ENCODE assay signal across 2 fruit fly cellular contexts in the genomic region with DNA sequence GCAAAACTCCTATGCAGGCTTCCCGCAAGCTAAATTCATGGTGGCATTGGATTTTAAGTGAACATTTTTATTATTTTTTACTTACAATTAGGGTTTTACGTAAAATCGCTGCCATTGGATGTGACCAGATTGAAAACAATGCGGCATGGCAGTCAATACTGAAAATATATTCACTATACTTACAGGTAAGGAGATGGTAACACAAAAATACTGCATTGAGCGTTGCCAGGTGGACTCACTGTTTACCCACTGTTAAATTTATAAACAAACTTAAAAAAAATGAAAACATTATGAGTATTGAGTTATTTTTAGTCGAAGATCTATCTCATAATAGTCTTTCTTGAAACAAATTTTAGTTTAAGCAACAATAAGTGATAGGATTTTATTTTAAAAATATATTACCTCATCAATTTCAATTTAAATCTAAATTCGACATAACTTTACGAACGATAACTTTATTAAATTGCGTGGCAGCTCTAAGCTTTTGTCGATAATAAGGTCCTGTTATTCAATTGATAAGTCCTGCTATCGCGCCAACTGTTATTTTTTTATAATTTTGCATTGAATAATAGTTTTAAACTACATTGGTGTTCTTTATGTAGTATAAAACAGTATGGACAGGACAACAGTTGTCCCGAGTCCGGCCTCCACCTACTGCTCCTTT.
TF ChIP-seq lines count a peak whose summit lies in the region.

A gene (minus strand): TSS at position 159 of the 664 bp plus-strand sequence.
A gene (plus strand): TSS at position 614 of the 664 bp plus-strand sequence.

TF ChIP-seq in whole organism, embryonic, 481 proteins besides CTCF, POLR2A, EP300 and RAD21 (continued from another document and continues in another):
- TF ChIP-seq klu (GFP tag; IDR thresholded peaks at IDR 0.05; lab: Robert Waterston, UW) = no peak
- no peak for TF ChIP-seq Fer1 (GFP tag; optimal IDR thresholded peaks at IDR 0.05; lab: Kevin White, UChicago)
- TF ChIP-seq yki (optimal IDR thresholded peaks at IDR 0.05; lab: Kevin White, UChicago) = no peak
- no peak for TF ChIP-seq slou (GFP tag; optimal IDR thresholded peaks at IDR 0.05; lab: Kevin White, UChicago)
- TF ChIP-seq CG6254 (GFP tag; optimal IDR thresholded peaks at IDR 0.05; lab: Kevin White, UChicago) = no peak
- TF ChIP-seq Adf1 (GFP tag; IDR thresholded peaks at IDR 0.05; lab: Robert Waterston, UW) = no peak
- TF ChIP-seq CG3847 (GFP tag; IDR thresholded peaks at IDR 0.05; lab: Robert Waterston, UW) = peak; percentile 51
- TF ChIP-seq croc (GFP tag; conservative IDR thresholded peaks at IDR 0.05; lab: Robert Waterston, UW) = no peak
- TF ChIP-seq CG15073 (GFP tag; optimal IDR thresholded peaks at IDR 0.05; lab: Kevin White, UChicago) = no peak
- no peak for TF ChIP-seq CG7271 (tag; optimal IDR thresholded peaks at IDR 0.05; lab: Kevin White, UChicago)
- TF ChIP-seq CG10654 (GFP tag; optimal IDR thresholded peaks at IDR 0.05; lab: Kevin White, UChicago) = no peak
- peak; percentile 14 for TF ChIP-seq CG2712 (tag; optimal IDR thresholded peaks at IDR 0.05; lab: Kevin White, UChicago)
- no peak for TF ChIP-seq gcm (GFP tag; optimal IDR thresholded peaks at IDR 0.05; lab: Kevin White, UChicago)
- TF ChIP-seq mirr (GFP tag; optimal IDR thresholded peaks at IDR 0.05; lab: Kevin White, UChicago) = no peak
- peak; percentile 70 for TF ChIP-seq Myb (GFP tag; optimal IDR thresholded peaks at IDR 0.05; lab: Kevin White, UChicago)
- peak; percentile 92 for TF ChIP-seq Ets65A (GFP tag; lab: Kevin White, UChicago)
- no peak for TF ChIP-seq sqz (GFP tag; optimal IDR thresholded peaks at IDR 0.05; lab: Kevin White, UChicago)
- no peak for TF ChIP-seq sim (GFP tag; IDR thresholded peaks at IDR 0.05; lab: Robert Waterston, UW)
- TF ChIP-seq stwl (tag; optimal IDR thresholded peaks at IDR 0.05; lab: Kevin White, UChicago) = peak; percentile 87
- no peak for TF ChIP-seq CG10274 (GFP tag; optimal IDR thresholded peaks at IDR 0.05; lab: Kevin White, UChicago)
- peak; percentile 50 for TF ChIP-seq CG15514 (GFP tag; optimal IDR thresholded peaks at IDR 0.05; lab: Kevin White, UChicago)
- no peak for TF ChIP-seq CG11398 (GFP tag; optimal IDR thresholded peaks at IDR 0.05; lab: Kevin White, UChicago)
- TF ChIP-seq CG4617 (GFP tag; optimal IDR thresholded peaks at IDR 0.05; lab: Kevin White, UChicago; ENCODE audit: borderline replicate concordance) = peak; percentile 74
- TF ChIP-seq CG31365 (tag; optimal IDR thresholded peaks at IDR 0.05; lab: Kevin White, UChicago) = no peak
- TF ChIP-seq zfh1 (GFP tag; IDR thresholded peaks at IDR 0.05; lab: Robert Waterston, UW) = no peak
- TF ChIP-seq E2f1 (GFP tag; IDR thresholded peaks at IDR 0.05; lab: Robert Waterston, UW) = no peak
- TF ChIP-seq kay (GFP tag; optimal IDR thresholded peaks at IDR 0.05; lab: Kevin White, UChicago) = no peak
- TF ChIP-seq CG2202 (tag; optimal IDR thresholded peaks at IDR 0.05; lab: Kevin White, UChicago) = no peak
- TF ChIP-seq CG11723 (GFP tag; optimal IDR thresholded peaks at IDR 0.05; lab: Kevin White, UChicago) = no peak
- TF ChIP-seq ash1 (GFP tag; optimal IDR thresholded peaks at IDR 0.05; lab: Kevin White, UChicago) = no peak
- peak; percentile 49 for TF ChIP-seq CG14710 (tag; optimal IDR thresholded peaks at IDR 0.05; lab: Kevin White, UChicago)
- TF ChIP-seq CG31388 (GFP tag; optimal IDR thresholded peaks at IDR 0.05; lab: Kevin White, UChicago) = no peak
- TF ChIP-seq Lim3 (GFP tag; IDR thresholded peaks at IDR 0.05; lab: Robert Waterston, UW) = no peak
- TF ChIP-seq CG30403 (GFP tag; optimal IDR thresholded peaks at IDR 0.05; lab: Kevin White, UChicago) = peak; percentile 27
- TF ChIP-seq tgo (GFP tag; IDR thresholded peaks at IDR 0.05; lab: Robert Waterston, UW) = no peak
- no peak for TF ChIP-seq Six4 (GFP tag; optimal IDR thresholded peaks at IDR 0.05; lab: Kevin White, UChicago)
- TF ChIP-seq Mad (GFP tag; optimal IDR thresholded peaks at IDR 0.05; lab: Kevin White, UChicago) = peak; percentile 13
- TF ChIP-seq wek (GFP tag; optimal IDR thresholded peaks at IDR 0.05; lab: Kevin White, UChicago) = no peak
- no peak for TF ChIP-seq usp (GFP tag; optimal IDR thresholded peaks at IDR 0.05; lab: Kevin White, UChicago)
- TF ChIP-seq fd3F (GFP tag; optimal IDR thresholded peaks at IDR 0.05; lab: Kevin White, UChicago) = no peak
- no peak for TF ChIP-seq CG31441 (GFP tag; IDR thresholded peaks at IDR 0.05; lab: Robert Waterston, UW)
- no peak for TF ChIP-seq ind (GFP tag; optimal IDR thresholded peaks at IDR 0.05; lab: Kevin White, UChicago)
- TF ChIP-seq CG15011 (GFP tag; optimal IDR thresholded peaks at IDR 0.05; lab: Kevin White, UChicago) = no peak
- TF ChIP-seq jigr1 (GFP tag; IDR thresholded peaks at IDR 0.05; lab: Robert Waterston, UW) = no peak
- TF ChIP-seq CG4854 (GFP tag; optimal IDR thresholded peaks at IDR 0.05; lab: Kevin White, UChicago) = no peak
- TF ChIP-seq CG7372 (GFP tag; IDR thresholded peaks at IDR 0.05; lab: Robert Waterston, UW) = no peak
- TF ChIP-seq chinmo (GFP tag; IDR thresholded peaks at IDR 0.05; lab: Robert Waterston, UW; ENCODE audit: partially characterized antibody) = no peak
- no peak for TF ChIP-seq odd (GFP tag; optimal IDR thresholded peaks at IDR 0.05; lab: Kevin White, UChicago)
- TF ChIP-seq Xbp1 (GFP tag; optimal IDR thresholded peaks at IDR 0.05; lab: Kevin White, UChicago) = peak; percentile 39
- TF ChIP-seq peb (GFP tag; IDR thresholded peaks at IDR 0.05; lab: Robert Waterston, UW) = no peak
- TF ChIP-seq da (GFP tag; optimal IDR thresholded peaks at IDR 0.05; lab: Kevin White, UChicago) = no peak
- no peak for TF ChIP-seq Opbp (GFP tag; IDR thresholded peaks at IDR 0.05; lab: Robert Waterston, UW; ENCODE audit: partially characterized antibody)
- TF ChIP-seq ranshi (GFP tag; IDR thresholded peaks at IDR 0.05; lab: Robert Waterston, UW) = no peak
- TF ChIP-seq mam (GFP tag; optimal IDR thresholded peaks at IDR 0.05; lab: Kevin White, UChicago) = peak; percentile 40
- TF ChIP-seq CG13624 (GFP tag; optimal IDR thresholded peaks at IDR 0.05; lab: Kevin White, UChicago) = peak; percentile 4
- no peak for TF ChIP-seq lab (GFP tag; optimal IDR thresholded peaks at IDR 0.05; lab: Kevin White, UChicago)
- TF ChIP-seq luna (GFP tag; optimal IDR thresholded peaks at IDR 0.05; lab: Kevin White, UChicago) = no peak
- peak; percentile 46 for TF ChIP-seq Dp (GFP tag; optimal IDR thresholded peaks at IDR 0.05; lab: Kevin White, UChicago)
- TF ChIP-seq br (optimal IDR thresholded peaks at IDR 0.05; lab: Kevin White, UChicago) = no peak
- no peak for TF ChIP-seq HLH4C (GFP tag; IDR thresholded peaks at IDR 0.05; lab: Robert Waterston, UW; ENCODE audit: partially characterized antibody)
- TF ChIP-seq Dad (GFP tag; optimal IDR thresholded peaks at IDR 0.05; lab: Kevin White, UChicago) = no peak
- peak; percentile 27 for TF ChIP-seq sug (tag; optimal IDR thresholded peaks at IDR 0.05; lab: Kevin White, UChicago)
- TF ChIP-seq CG6683 (GFP tag; optimal IDR thresholded peaks at IDR 0.05; lab: Kevin White, UChicago) = no peak
- peak; percentile 45; the same call in 1 of the 2 replicates for TF ChIP-seq CG42726 (GFP tag; IDR thresholded peaks at IDR 0.05; lab: Robert Waterston, UW; ENCODE audit: partially characterized antibody)

TF ChIP-seq in whole organism, prepupa, 60 proteins besides CTCF, POLR2A, EP300 and RAD21 (continued from another document):
- TF ChIP-seq Sox14 (GFP tag; optimal IDR thresholded peaks at IDR 0.05; lab: Kevin White, UChicago) (peak; percentile 15), Hr38 (GFP tag; optimal IDR thresholded peaks at IDR 0.05; lab: Kevin White, UChicago) (no peak), eg (GFP tag; IDR thresholded peaks at IDR 0.05; lab: Robert Waterston, UW) (no peak), CG8632 (GFP tag; optimal IDR thresholded peaks at IDR 0.05; lab: Kevin White, UChicago) (no peak), CG3032 (tag; optimal IDR thresholded peaks at IDR 0.05; lab: Kevin White, UChicago) (peak; percentile 2), Ets96B (tag; optimal IDR thresholded peaks at IDR 0.05; lab: Kevin White, UChicago) (no peak), Met (GFP tag; optimal IDR thresholded peaks at IDR 0.05; lab: Kevin White, UChicago) (peak; percentile 11), CG8319 (GFP tag; optimal IDR thresholded peaks at IDR 0.05; lab: Kevin White, UChicago) (no peak), Eip75B (GFP tag; optimal IDR thresholded peaks at IDR 0.05; lab: Kevin White, UChicago) (peak; percentile 5), CG16779 (tag; optimal IDR thresholded peaks at IDR 0.05; lab: Kevin White, UChicago) (no peak), Smox (GFP tag; optimal IDR thresholded peaks at IDR 0.05; lab: Kevin White, UChicago) (peak; percentile 1), vri (GFP tag; optimal IDR thresholded peaks at IDR 0.05; lab: Kevin White, UChicago) (no peak), ss (GFP tag; optimal IDR thresholded peaks at IDR 0.05; lab: Kevin White, UChicago) (no peak), net (GFP tag; optimal IDR thresholded peaks at IDR 0.05; lab: Kevin White, UChicago) (no peak), Sox102F (GFP tag; optimal IDR thresholded peaks at IDR 0.05; lab: Kevin White, UChicago) (no peak), topi (GFP tag; optimal IDR thresholded peaks at IDR 0.05; lab: Kevin White, UChicago) (peak; percentile 9), Hr39 (GFP tag; optimal IDR thresholded peaks at IDR 0.05; lab: Kevin White, UChicago) (peak; percentile 37), CG7368 (GFP tag; optimal IDR thresholded peaks at IDR 0.05; lab: Kevin White, UChicago) (no peak), CG34406 (GFP tag; optimal IDR thresholded peaks at IDR 0.05; lab: Kevin White, UChicago) (no peak), lz (GFP tag; optimal IDR thresholded peaks at IDR 0.05; lab: Kevin White, UChicago) (peak; percentile 31), CG11762 (GFP tag; optimal IDR thresholded peaks at IDR 0.05; lab: Kevin White, UChicago; ENCODE audit: insufficient read depth) (no peak), CG4318 (GFP tag; optimal IDR thresholded peaks at IDR 0.05; lab: Kevin White, UChicago) (no peak), CG1621 (tag; optimal IDR thresholded peaks at IDR 0.05; lab: Kevin White, UChicago) (no peak), CG31627 (GFP tag; optimal IDR thresholded peaks at IDR 0.05; lab: Kevin White, UChicago) (peak; percentile 28), Lpt (GFP tag; optimal IDR thresholded peaks at IDR 0.05; lab: Kevin White, UChicago) (no peak), CG10669 (GFP tag; optimal IDR thresholded peaks at IDR 0.05; lab: Kevin White, UChicago) (no peak), CG8119 (GFP tag; IDR thresholded peaks at IDR 0.05; lab: Robert Waterston, UW) (no peak), cyc (GFP tag; optimal IDR thresholded peaks at IDR 0.05; lab: Kevin White, UChicago) (no peak), Sox15 (GFP tag; optimal IDR thresholded peaks at IDR 0.05; lab: Kevin White, UChicago) (no peak), CG6276 (GFP tag; optimal IDR thresholded peaks at IDR 0.05; lab: Kevin White, UChicago) (no peak), pdm3 (GFP tag; optimal IDR thresholded peaks at IDR 0.05; lab: Kevin White, UChicago) (peak; percentile 44), Hr4 (GFP tag; optimal IDR thresholded peaks at IDR 0.05; lab: Kevin White, UChicago) (peak; percentile 21), fd85E (GFP tag; optimal IDR thresholded peaks at IDR 0.05; lab: Kevin White, UChicago) (no peak), salr (GFP tag; optimal IDR thresholded peaks at IDR 0.05; lab: Kevin White, UChicago) (no peak), CG11294 (GFP tag; IDR thresholded peaks at IDR 0.05; lab: Robert Waterston, UW) (no peak), fd59A (GFP tag; optimal IDR thresholded peaks at IDR 0.05; lab: Kevin White, UChicago) (no peak), Ets21C (GFP tag; optimal IDR thresholded peaks at IDR 0.05; lab: Kevin White, UChicago) (no peak), OdsH (GFP tag; optimal IDR thresholded peaks at IDR 0.05; lab: Kevin White, UChicago) (peak; percentile 24), CG9139 (GFP tag; optimal IDR thresholded peaks at IDR 0.05; lab: Kevin White, UChicago) (no peak)
TF ChIP-seq in whole organism, prepupa: peak in this region for 18.
